Worm (Caenorhabditis elegans): ENCODE results near the gene cnep-1.
A peak's percentile ranks its signal among the peaks of the same experiment; 100 is the strongest.

cnep-1 gene

ce11 chrII:7301670-7302151 lies 8.4 kb upstream of the cnep-1 start, which contains the start of gene cul-4:
TSS of gene cul-4 (plus strand) at chrII:7302101.
- TF ChIP-seq fkh-2 (tag; optimal IDR thresholded peaks at IDR 0.05) (no peak), nhr-11 (tag; optimal IDR thresholded peaks at IDR 0.05) (no peak), nhr-237 (tag; optimal IDR thresholded peaks at IDR 0.05) (no peak), lin-39 (tag; optimal IDR thresholded peaks at IDR 0.05) (no peak), aly-2 (tag; optimal IDR thresholded peaks at IDR 0.05) (no peak), lsy-12 (tag; optimal IDR thresholded peaks at IDR 0.05) (peak; percentile 25), sea-2 (GFP tag; optimal IDR thresholded peaks at IDR 0.05) (no peak), egl-5 (tag; optimal IDR thresholded peaks at IDR 0.05) (no peak), zag-1 (tag; optimal IDR thresholded peaks at IDR 0.05) (no peak), jun-1 (tag; optimal IDR thresholded peaks at IDR 0.05) (peak; percentile 31), nhr-12 (tag; optimal IDR thresholded peaks at IDR 0.05) (no peak), unc-62 (GFP tag; optimal IDR thresholded peaks at IDR 0.05) (no peak), unc-39 (tag; optimal IDR thresholded peaks at IDR 0.05) (no peak), ztf-4 (tag; optimal IDR thresholded peaks at IDR 0.05) (no peak), lin-15B (tag; optimal IDR thresholded peaks at IDR 0.05) (peak; percentile 47), hmg-11 (tag; optimal IDR thresholded peaks at IDR 0.05) (no peak), fkh-10 (GFP tag; optimal IDR thresholded peaks at IDR 0.05) (no peak), tbx-2 (tag; optimal IDR thresholded peaks at IDR 0.05) (no peak), nhr-43 (tag; optimal IDR thresholded peaks at IDR 0.05; ENCODE audit: poor library complexity, severe bottlenecking) (peak; percentile 75), pha-4 (tag; optimal IDR thresholded peaks at IDR 0.05) (no peak), elt-1 (tag; optimal IDR thresholded peaks at IDR 0.05) (no peak), snpc-4 (tag; optimal IDR thresholded peaks at IDR 0.05) (peak; percentile 83), R02D3.7 (tag; optimal IDR thresholded peaks at IDR 0.05) (peak; percentile 53), ceh-82 (tag; optimal IDR thresholded peaks at IDR 0.05) (peak; percentile 29), daf-12 (tag; optimal IDR thresholded peaks at IDR 0.05) (no peak), nhr-25 (tag; optimal IDR thresholded peaks at IDR 0.05) (peak; percentile 69), nhr-77 (tag; optimal IDR thresholded peaks at IDR 0.05) (no peak), elt-2 (tag; optimal IDR thresholded peaks at IDR 0.05) (peak; percentile 47), pqm-1 (tag; optimal IDR thresholded peaks at IDR 0.05) (no peak), nfya-1 (tag; optimal IDR thresholded peaks at IDR 0.05; ENCODE audit: insufficient read depth) (no peak), nhr-67 (tag; optimal IDR thresholded peaks at IDR 0.05) (no peak)

DNA sequence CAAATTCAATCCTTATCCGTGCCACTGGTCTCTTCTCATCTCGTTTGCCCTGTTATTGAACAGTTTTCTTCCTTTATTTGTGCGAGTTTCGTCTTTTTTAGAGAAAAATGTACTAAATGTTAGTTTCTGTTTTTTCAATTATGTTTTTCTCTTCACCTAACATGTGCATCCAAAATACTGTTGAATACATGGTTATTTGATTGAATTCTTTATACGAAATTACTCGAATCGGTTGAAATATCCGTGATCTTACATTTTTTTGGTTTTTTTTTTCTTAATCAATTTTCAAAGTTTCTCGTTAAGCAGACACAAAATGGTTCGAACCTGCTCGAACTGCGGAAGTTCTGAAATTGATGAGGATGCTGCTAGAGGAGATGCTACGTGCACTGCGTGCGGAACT lies 4.6 kb upstream of the cnep-1 start, which contains the start of gene brf-1:
TSS of gene brf-1 (plus strand) at position 301 of the 400 bp plus-strand sequence.
- TF ChIP-seq nhr-77 (tag; optimal IDR thresholded peaks at IDR 0.05) (no peak), nfya-1 (tag; optimal IDR thresholded peaks at IDR 0.05; ENCODE audit: insufficient read depth) (no peak), elt-3 (tag; optimal IDR thresholded peaks at IDR 0.05) (no peak), fkh-10 (GFP tag; optimal IDR thresholded peaks at IDR 0.05) (no peak), lsy-12 (tag; optimal IDR thresholded peaks at IDR 0.05) (no peak), unc-62 (GFP tag; optimal IDR thresholded peaks at IDR 0.05) (no peak), lin-39 (tag; optimal IDR thresholded peaks at IDR 0.05) (no peak), aly-2 (tag; optimal IDR thresholded peaks at IDR 0.05) (no peak), ceh-9 (tag; optimal IDR thresholded peaks at IDR 0.05) (no peak), nhr-11 (tag; optimal IDR thresholded peaks at IDR 0.05) (no peak), nhr-43 (tag; optimal IDR thresholded peaks at IDR 0.05; ENCODE audit: poor library complexity, severe bottlenecking) (no peak)

DNA sequence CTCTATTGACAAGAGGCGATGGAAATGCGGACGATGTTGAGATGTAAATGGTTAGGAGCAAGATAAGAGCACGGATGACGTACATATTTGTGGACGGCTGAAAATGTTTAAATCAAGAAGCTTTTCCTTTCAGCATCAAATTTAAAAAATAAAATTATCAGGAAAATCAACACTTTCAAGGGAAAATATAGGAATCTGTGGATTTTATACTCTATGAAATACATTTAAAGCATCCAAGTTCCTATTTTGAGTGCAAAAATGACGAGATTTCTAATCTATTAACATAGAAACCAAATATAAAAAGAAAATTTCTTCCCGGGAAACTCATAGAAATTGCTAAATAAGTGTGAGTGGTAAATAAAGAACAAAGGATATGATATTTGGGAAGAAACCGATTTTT lies 3.9 kb downstream of the cnep-1 start, which contains the start of gene F45E12.6:
TSS of gene F45E12.6 (minus strand) at position 101 of the 400 bp plus-strand sequence.
- TF ChIP-seq elt-2 (tag; optimal IDR thresholded peaks at IDR 0.05) (no peak), ceh-28 (tag; optimal IDR thresholded peaks at IDR 0.05) (no peak), nhr-76 (tag; optimal IDR thresholded peaks at IDR 0.05) (no peak), eor-1 (tag; optimal IDR thresholded peaks at IDR 0.05) (no peak), skn-1 (tag; optimal IDR thresholded peaks at IDR 0.05) (no peak), snpc-4 (tag; optimal IDR thresholded peaks at IDR 0.05) (no peak), fos-1 (tag; optimal IDR thresholded peaks at IDR 0.05) (no peak), unc-39 (tag; optimal IDR thresholded peaks at IDR 0.05) (no peak)

All from whole organism, L3 larva.